Worm (Caenorhabditis elegans) whole organism, midembryonic: Measurements from ENCODE around the gene F11C1.1.

Experiments
- ztf-23 ChIP-seq: fragments of 200-800 bp; sonication (Bioruptor generic); IDR thresholded peaks from 2 replicates; pipeline ENCODE4 v1.3.6; 2022; ENCODE audit warnings: missing genetic modification reagents, missing genetic modification characterization, missing compliant biosample characterization
- ztf-29 ChIP-seq: fragments of 200-800 bp; sonication (Bioruptor generic); IDR thresholded peaks from 2 replicates; pipeline ENCODE4 v1.3.6; 2022; ENCODE audit warnings: missing genetic modification reagents, missing genetic modification characterization, missing compliant biosample characterization

DNA sequence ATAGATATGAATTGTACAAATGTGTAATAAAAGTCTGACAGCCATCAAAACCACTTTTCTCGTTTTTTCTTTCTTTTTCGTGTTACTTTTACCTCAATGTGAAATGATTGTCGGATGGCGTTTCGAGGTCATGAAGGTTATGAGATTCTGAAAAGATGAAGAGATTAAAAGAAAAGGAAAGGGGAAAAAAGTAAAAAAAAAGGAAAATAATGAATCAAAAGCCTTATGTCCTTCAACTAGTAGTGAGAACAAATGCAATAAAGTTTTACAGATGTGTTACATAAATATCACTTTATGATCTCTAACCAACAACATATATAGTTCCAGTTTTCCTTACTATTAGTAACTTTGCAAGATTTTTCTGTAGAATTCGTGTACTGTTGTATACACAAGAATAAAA lies 49.6 kb downstream of the F11C1.1 start, which contains the start of gene gmap-3:
- no peak for TF ChIP-seq ztf-23 (GFP tag; lab: Robert Waterston, UW)
- no peak for TF ChIP-seq ztf-29 (GFP tag; lab: Robert Waterston, UW)
